Fruit fly (Drosophila melanogaster) whole organism, embryonic: ENCODE measurements around the gene Ythdc1.
A peak's percentile ranks its signal among the peaks of the same experiment; 100 is the strongest.

ENCODE experiments used
- CG10209 ChIP-seq: fragments of 200-800 bp; sonication (Bioruptor generic); optimal IDR thresholded peaks from 3 replicates; lab custom pipeline; 2017; ENCODE audit warnings: missing biosample characterization, mild to moderate bottlenecking, missing genetic modification characterization, missing genetic modification reagents
- CG12659 ChIP-seq: fragments of 200-800 bp; sonication (Bioruptor generic); optimal IDR thresholded peaks from 3 replicates; lab custom pipeline; 2017; ENCODE audit warnings: mild to moderate bottlenecking, missing biosample characterization, missing genetic modification reagents, missing genetic modification characterization
- CG13287 ChIP-seq: fragments of 200-800 bp; sonication (Bioruptor generic); IDR thresholded peaks from 2 replicates; pipeline ENCODE4 v1.3.6; 2022; ENCODE audit warnings: missing biosample characterization, missing genetic modification characterization; ENCODE audit not compliant: partially characterized antibody
- CG13424 ChIP-seq: fragments of 200-800 bp; sonication (Bioruptor generic); optimal IDR thresholded peaks from 2 replicates; lab custom pipeline; 2019; ENCODE audit warnings: missing biosample characterization, mild to moderate bottlenecking, missing genetic modification characterization, moderate library complexity
- CG15479 ChIP-seq: fragments of 200-800 bp; sonication (Bioruptor generic); optimal IDR thresholded peaks from 3 replicates; lab custom pipeline; 2019; ENCODE audit warnings: missing biosample characterization, mild to moderate bottlenecking, missing genetic modification characterization, moderate library complexity
- CG15514 ChIP-seq: fragments of 200-800 bp; sonication (Bioruptor generic); optimal IDR thresholded peaks from 3 replicates; lab custom pipeline; 2017; ENCODE audit warnings: missing biosample characterization, missing genetic modification characterization, mild to moderate bottlenecking, moderate library complexity, missing genetic modification reagents
- CG15696 ChIP-seq: fragments of 200-800 bp; sonication (Bioruptor generic); optimal IDR thresholded peaks from 2 replicates; lab custom pipeline; 2019; ENCODE audit warnings: missing biosample characterization, mild to moderate bottlenecking, missing genetic modification characterization, moderate library complexity
- CG16813 ChIP-seq: fragments of 200-800 bp; sonication (Bioruptor generic); IDR thresholded peaks from 3 replicates; pipeline ENCODE4 v1.3.6; 2022; ENCODE audit warnings: missing biosample characterization, missing genetic modification characterization; ENCODE audit not compliant: partially characterized antibody
- CG18011 ChIP-seq: fragments of 200-800 bp; sonication (Bioruptor generic); optimal IDR thresholded peaks from 2 replicates; lab custom pipeline; 2017; ENCODE audit warnings: missing biosample characterization, missing genetic modification characterization, mild to moderate bottlenecking, moderate library complexity, missing genotype
- CG18764 ChIP-seq: fragments of 200-800 bp; sonication (Bioruptor generic); optimal IDR thresholded peaks from 3 replicates; lab custom pipeline; 2016; ENCODE audit warnings: missing biosample characterization, missing genetic modification characterization
- CG2116 ChIP-seq: fragments of 200-800 bp; sonication (Bioruptor generic); optimal IDR thresholded peaks from 3 replicates; lab custom pipeline; 2018; ENCODE audit warnings: missing biosample characterization, mild to moderate bottlenecking, missing genetic modification characterization
- CG2712 ChIP-seq: fragments of 200-800 bp; optimal IDR thresholded peaks from 3 replicates; lab custom pipeline; 2019; ENCODE audit warnings: missing biosample characterization, mild to moderate bottlenecking, missing genetic modification characterization, moderate library complexity
- CG30020 ChIP-seq: fragments of 200-800 bp; optimal IDR thresholded peaks from 2 replicates; lab custom pipeline; 2019; ENCODE audit warnings: missing biosample characterization, mild to moderate bottlenecking, missing genetic modification characterization, moderate library complexity
- CG34376 ChIP-seq: fragments of 200-800 bp; sonication (Bioruptor generic); optimal IDR thresholded peaks from 2 replicates; lab custom pipeline; 2018; ENCODE audit warnings: missing biosample characterization, mild to moderate bottlenecking, missing genetic modification characterization
- CG42726 ChIP-seq: fragments of 200-800 bp; sonication (Bioruptor generic); IDR thresholded peaks from 2 replicates; pipeline ENCODE4 v1.3.6; 2022; ENCODE audit warnings: missing biosample characterization, missing genetic modification characterization; ENCODE audit not compliant: partially characterized antibody
- CG4617 ChIP-seq: fragments of 200-800 bp; sonication (Bioruptor generic); optimal IDR thresholded peaks from 3 replicates; lab custom pipeline; 2016; ENCODE audit warnings: missing biosample characterization, missing genetic modification characterization, borderline replicate concordance
- CG9609 ChIP-seq: fragments of 200-800 bp; sonication (Bioruptor generic); optimal IDR thresholded peaks from 3 replicates; lab custom pipeline; 2016; ENCODE audit warnings: missing biosample characterization, missing genetic modification characterization
- CG9797 ChIP-seq: fragments of 200-800 bp; sonication (Bioruptor generic); optimal IDR thresholded peaks from 3 replicates; lab custom pipeline; 2018; ENCODE audit warnings: missing biosample characterization, mild to moderate bottlenecking, missing genetic modification characterization
- CoRest ChIP-seq: fragments of 200-800 bp; sonication (Bioruptor generic); optimal IDR thresholded peaks from 3 replicates; lab custom pipeline; 2018; ENCODE audit warnings: missing biosample characterization, mild to moderate bottlenecking, missing genetic modification characterization, moderate library complexity
- Dll ChIP-seq: fragments of 200-800 bp; sonication (Bioruptor generic); IDR thresholded peaks from 4 replicates; pipeline ENCODE4 v1.3.6; 2022; ENCODE audit warnings: missing biosample characterization, missing genetic modification characterization; ENCODE audit not compliant: partially characterized antibody
- Dref ChIP-seq: fragments of 200-800 bp; sonication (Bioruptor generic); IDR thresholded peaks from 2 replicates; pipeline ENCODE4 v1.3.6; 2022; ENCODE audit warnings: missing biosample characterization, missing genetic modification characterization
- Ets65A ChIP-seq: fragments of 200-800 bp; sonication (Bioruptor generic); peaks from one replicate; lab custom pipeline; 2016; ENCODE audit warnings: missing biosample characterization, missing genetic modification characterization
- Ets97D ChIP-seq: fragments of 200-800 bp; sonication (Bioruptor generic); optimal IDR thresholded peaks from 3 replicates; lab custom pipeline; 2016; ENCODE audit warnings: missing biosample characterization, missing genetic modification characterization
- HLH4C ChIP-seq: fragments of 200-800 bp; sonication (Bioruptor generic); IDR thresholded peaks from 3 replicates; pipeline ENCODE4 v1.3.6; 2022; ENCODE audit warnings: missing biosample characterization, missing genetic modification characterization; ENCODE audit not compliant: partially characterized antibody
- MBD-R2 ChIP-seq: fragments of 200-800 bp; sonication (Bioruptor generic); IDR thresholded peaks from 2 replicates; pipeline ENCODE4 v1.3.6; 2022; ENCODE audit warnings: missing biosample characterization, missing genetic modification characterization
- Myb ChIP-seq: fragments of 200-800 bp; sonication (Bioruptor generic); optimal IDR thresholded peaks from 2 replicates; lab custom pipeline; 2016; ENCODE audit warnings: missing biosample characterization, missing genetic modification characterization
- Nf-YA ChIP-seq: fragments of 200-800 bp; sonication (Bioruptor generic); IDR thresholded peaks from 2 replicates; pipeline ENCODE4 v1.3.6; 2022; ENCODE audit warnings: missing biosample characterization, missing genetic modification characterization
- Side ChIP-seq: fragments of 200-800 bp; sonication (Bioruptor generic); optimal IDR thresholded peaks from 2 replicates; lab custom pipeline; 2016; ENCODE audit warnings: missing biosample characterization, missing genetic modification characterization
- bbx ChIP-seq: fragments of 200-800 bp; sonication (Bioruptor generic); IDR thresholded peaks from 2 replicates; pipeline ENCODE4 v1.3.6; 2022; ENCODE audit warnings: missing biosample characterization, missing genetic modification characterization; ENCODE audit not compliant: partially characterized antibody
- cad ChIP-seq: fragments of >200 bp; optimal IDR thresholded peaks from 2 replicates; lab custom pipeline; 2017; ENCODE audit warnings: missing biosample characterization, missing genetic modification characterization
- ci ChIP-seq: fragments of 200-800 bp; sonication (Bioruptor generic); IDR thresholded peaks from 3 replicates; pipeline ENCODE4 v1.3.6; 2022; ENCODE audit warnings: missing biosample characterization, missing genetic modification characterization
- gfzf ChIP-seq: fragments of 200-800 bp; sonication (Bioruptor generic); optimal IDR thresholded peaks from 2 replicates; lab custom pipeline; 2016; ENCODE audit warnings: missing biosample characterization, mild to moderate bottlenecking, missing genetic modification characterization, moderate library complexity
- gro ChIP-seq: fragments of 200-800 bp; sonication (Bioruptor generic); optimal IDR thresholded peaks from 2 replicates; lab custom pipeline; 2016; ENCODE audit warnings: missing biosample characterization, missing genetic modification characterization
- hbn ChIP-seq: fragments of 200-800 bp; sonication (Bioruptor generic); IDR thresholded peaks from 2 replicates; pipeline ENCODE4 v1.3.6; 2022; ENCODE audit warnings: missing biosample characterization, missing genetic modification characterization; ENCODE audit not compliant: partially characterized antibody
- her ChIP-seq: fragments of 200-800 bp; sonication (Bioruptor generic); optimal IDR thresholded peaks from 2 replicates; lab custom pipeline; 2016; ENCODE audit warnings: missing biosample characterization, missing genetic modification characterization
- insv ChIP-seq, 2 experiments: fragments of 200-800 bp; sonication (Bioruptor generic); optimal IDR thresholded peaks; 3 replicates each; lab custom pipeline; 2016 to 2018; ENCODE audit warnings: missing biosample characterization in 2 of 2, missing genetic modification characterization in 2 of 2
- inv ChIP-seq: fragments of 200-800 bp; sonication (Bioruptor generic); IDR thresholded peaks from 2 replicates; pipeline ENCODE4 v1.3.6; 2022; ENCODE audit warnings: missing biosample characterization, missing genetic modification characterization; ENCODE audit not compliant: partially characterized antibody
- lab ChIP-seq: fragments of 200-800 bp; sonication (Bioruptor generic); optimal IDR thresholded peaks from 3 replicates; lab custom pipeline; 2017; ENCODE audit warnings: missing biosample characterization, missing genetic modification characterization, mild to moderate bottlenecking, moderate library complexity, missing genetic modification reagents
- mld ChIP-seq: fragments of 200-800 bp; sonication (Bioruptor generic); IDR thresholded peaks from 3 replicates; pipeline ENCODE4 v1.3.6; 2022; ENCODE audit warnings: missing biosample characterization, missing genetic modification characterization; ENCODE audit not compliant: partially characterized antibody
- nmo ChIP-seq: fragments of 200-800 bp; sonication (Bioruptor generic); optimal IDR thresholded peaks from 2 replicates; lab custom pipeline; 2018; ENCODE audit warnings: missing biosample characterization, mild to moderate bottlenecking, missing genetic modification characterization, moderate library complexity
- phol ChIP-seq: fragments of 200-800 bp; sonication (Bioruptor generic); optimal IDR thresholded peaks from 3 replicates; lab custom pipeline; 2018; ENCODE audit warnings: missing biosample characterization, mild to moderate bottlenecking, missing genetic modification characterization, moderate library complexity
- pzg ChIP-seq: fragments of 200-800 bp; sonication (Bioruptor generic); optimal IDR thresholded peaks from 3 replicates; lab custom pipeline; 2018; ENCODE audit warnings: missing biosample characterization, mild to moderate bottlenecking, missing genetic modification characterization, moderate library complexity
- row ChIP-seq: fragments of 200-800 bp; sonication (Bioruptor generic); IDR thresholded peaks from 3 replicates; pipeline ENCODE4 v1.3.6; 2022; ENCODE audit warnings: missing biosample characterization, missing genetic modification characterization
- sima ChIP-seq: fragments of 200-800 bp; sonication (Bioruptor generic); optimal IDR thresholded peaks from 2 replicates; lab custom pipeline; 2016; ENCODE audit warnings: missing biosample characterization, missing genetic modification characterization
- slbo ChIP-seq: fragments of 200-800 bp; sonication (Bioruptor generic); IDR thresholded peaks from 2 replicates; pipeline ENCODE4 v1.3.6; 2022; ENCODE audit warnings: missing biosample characterization, missing genetic modification characterization
- trem ChIP-seq: fragments of 200-800 bp; optimal IDR thresholded peaks from 3 replicates; lab custom pipeline; 2019; ENCODE audit warnings: missing biosample characterization, mild to moderate bottlenecking, missing genetic modification characterization, moderate library complexity
- vvl ChIP-seq: fragments of 200-800 bp; sonication (Bioruptor generic); IDR thresholded peaks from 2 replicates; pipeline ENCODE4 v1.3.6; 2022; ENCODE audit warnings: missing biosample characterization, missing genetic modification characterization
- zen ChIP-seq: fragments of 200-800 bp; sonication (Bioruptor generic); optimal IDR thresholded peaks from 3 replicates; lab custom pipeline; 2018; ENCODE audit warnings: missing biosample characterization, mild to moderate bottlenecking, missing genetic modification characterization, moderate library complexity

The Ythdc1 gene

dm6 chr3L:3334784-3335183 lies 39.2 kb downstream of the Ythdc1 start, which contains the start of gene CG14969 (continued):
- TF ChIP-seq gfzf (peak; percentile 40), Dll (GFP tag; lab: Robert Waterston, UW) (peak; percentile 52; the same call in 1 of the 4 replicates), cad (GFP tag; lab: Kevin White, UChicago) (no peak), CG13287 (GFP tag; lab: Robert Waterston, UW) (peak; percentile 67), CG2712 (tag; lab: Kevin White, UChicago) (peak; percentile 15), trem (tag; lab: Kevin White, UChicago) (peak; percentile 40), insv (GFP tag; optimal IDR thresholded peaks at IDR 0.05; lab: Kevin White, UChicago) (peak in 1 of 2 experiments; percentile 0), HLH4C (GFP tag; lab: Robert Waterston, UW) (0 out of 3 replicates have a peak, but pooled peaks have one; percentile 24), CG15514 (GFP tag; lab: Kevin White, UChicago) (peak; percentile 43), Nf-YA (no peak), zen (tag; lab: Kevin White, UChicago) (peak; percentile 35), row (peak; percentile 13; the same call in 1 of the 3 replicates), CG12659 (GFP tag; lab: Kevin White, UChicago) (peak; percentile 37), pzg (GFP tag; lab: Kevin White, UChicago) (peak; percentile 67), CG42726 (GFP tag; lab: Robert Waterston, UW) (no peak), CG34376 (GFP tag; lab: Kevin White, UChicago) (no peak), CG15479 (no peak), CG15696 (tag; lab: Kevin White, UChicago) (no peak), ci (GFP tag; lab: Robert Waterston, UW) (0 out of 3 replicates have a peak, but pooled peaks have one; percentile 5), lab (no peak), slbo (GFP tag; lab: Robert Waterston, UW) (peak; percentile 25; the same call in 1 of the 2 replicates), sima (GFP tag; lab: Kevin White, UChicago) (no peak), CoRest (tag; lab: Kevin White, UChicago) (peak; percentile 15), inv (0 out of 2 replicates have a peak, but pooled peaks have one; percentile 12), mld (0 out of 3 replicates have a peak, but pooled peaks have one; percentile 30), CG4617 (GFP tag; lab: Kevin White, UChicago) (peak; percentile 67), hbn (GFP tag; lab: Robert Waterston, UW) (peak; percentile 37; the same call in 1 of the 2 replicates), CG9797 (GFP tag; lab: Kevin White, UChicago) (peak; percentile 10), MBD-R2 (GFP tag; lab: Robert Waterston, UW) (peak; percentile 72), vvl (GFP tag; lab: Robert Waterston, UW) (peak; percentile 21; the same call in 1 of the 2 replicates), CG2116 (GFP tag; lab: Kevin White, UChicago) (peak; percentile 95), Dref (GFP tag; lab: Robert Waterston, UW) (peak; percentile 75), phol (tag; lab: Kevin White, UChicago) (peak; percentile 24), CG9609 (no peak), CG30020 (tag; lab: Kevin White, UChicago) (peak; percentile 28), CG10209 (GFP tag; lab: Kevin White, UChicago) (no peak), CG16813 (GFP tag; lab: Robert Waterston, UW) (0 out of 3 replicates have a peak, but pooled peaks have one; percentile 25), gro (GFP tag; lab: Kevin White, UChicago) (peak; percentile 41), Side (GFP tag; lab: Kevin White, UChicago) (no peak), Myb (GFP tag; lab: Kevin White, UChicago) (peak; percentile 41), Ets65A (GFP tag; lab: Kevin White, UChicago) (peak; percentile 29), Ets97D (GFP tag; lab: Kevin White, UChicago) (peak; percentile 39), her (GFP tag; lab: Kevin White, UChicago) (peak; percentile 3), CG18764 (peak; percentile 97), bbx (GFP tag; lab: Robert Waterston, UW) (peak; percentile 48; the same call in 1 of the 2 replicates), CG13424 (tag; lab: Kevin White, UChicago) (peak; percentile 6), CG18011 (GFP tag; lab: Kevin White, UChicago) (no peak), nmo (GFP tag; lab: Kevin White, UChicago) (peak; percentile 4)
